Worm (Caenorhabditis elegans) whole organism, late embryonic: ENCODE data around the gene stdh-3.

Experiments used
- C38D4.7 ChIP-seq: fragments of 200-800 bp; sonication (Bioruptor generic); optimal IDR thresholded peaks from 2 replicates; lab custom pipeline; 2018; ENCODE audit warnings: mild to moderate bottlenecking, missing genetic modification characterization, moderate library complexity, missing compliant biosample characterization
- F13H6.1 ChIP-seq: sonication (generic microtip); optimal IDR thresholded peaks from 2 replicates; lab custom pipeline; 2016; ENCODE audit warnings: missing genetic modification characterization, missing compliant biosample characterization
- T23F11.4 ChIP-seq: fragments of 200-800 bp; sonication (Bioruptor generic); optimal IDR thresholded peaks from 2 replicates; lab custom pipeline; 2018; ENCODE audit warnings: mild to moderate bottlenecking, missing genetic modification characterization, missing compliant biosample characterization
- Y22D7AL.16 ChIP-seq: sonication (generic microtip); optimal IDR thresholded peaks from 2 replicates; lab custom pipeline; 2016; ENCODE audit warnings: missing genetic modification characterization, missing compliant biosample characterization
- ahr-1 ChIP-seq: sonication (generic microtip); optimal IDR thresholded peaks from 2 replicates; lab custom pipeline; 2016; ENCODE audit warnings: missing genetic modification characterization, missing compliant biosample characterization
- ceh-18 ChIP-seq: sonication (generic microtip); optimal IDR thresholded peaks from 2 replicates; lab custom pipeline; 2016; ENCODE audit warnings: missing genetic modification characterization, missing compliant biosample characterization
- ceh-2 ChIP-seq: sonication (generic microtip); optimal IDR thresholded peaks from 2 replicates; lab custom pipeline; 2016; ENCODE audit warnings: missing genotype, missing genetic modification characterization, missing compliant biosample characterization
- ceh-24 ChIP-seq: sonication (generic microtip); optimal IDR thresholded peaks from 2 replicates; lab custom pipeline; 2016; ENCODE audit warnings: mild to moderate bottlenecking, missing genetic modification characterization, missing compliant biosample characterization
- ceh-31 ChIP-seq: sonication (generic microtip); optimal IDR thresholded peaks from 2 replicates; lab custom pipeline; 2016; ENCODE audit warnings: missing genetic modification characterization, missing compliant biosample characterization
- ceh-45 ChIP-seq: fragments of 200-800 bp; sonication (Bioruptor generic); IDR thresholded peaks from 2 replicates; pipeline ENCODE4 v1.3.6; 2022; ENCODE audit warnings: missing genetic modification reagents, missing genetic modification characterization, missing compliant biosample characterization
- ceh-48 ChIP-seq: sonication (generic microtip); optimal IDR thresholded peaks from 2 replicates; lab custom pipeline; 2016; ENCODE audit warnings: missing genetic modification characterization, inconsistent platforms, missing compliant biosample characterization
- ceh-9 ChIP-seq: sonication (generic microtip); optimal IDR thresholded peaks from 2 replicates; lab custom pipeline; 2016; ENCODE audit warnings: mild to moderate bottlenecking, missing genetic modification characterization, inconsistent platforms, missing compliant biosample characterization
- ets-4 ChIP-seq: sonication (generic microtip); optimal IDR thresholded peaks from 2 replicates; lab custom pipeline; 2016; ENCODE audit warnings: missing genetic modification characterization, missing compliant biosample characterization
- eyg-1 ChIP-seq: sonication (generic microtip); optimal IDR thresholded peaks from 2 replicates; lab custom pipeline; 2016; ENCODE audit warnings: missing genotype, missing genetic modification characterization, missing compliant biosample characterization
- fkh-10 ChIP-seq: fragments of 150-350 bp; optimal IDR thresholded peaks from 2 replicates; lab custom pipeline; 2014; ENCODE audit warnings: missing biosample characterization, missing genetic modification reagents, missing genetic modification characterization
- fkh-6 ChIP-seq: sonication (generic microtip); optimal IDR thresholded peaks from 2 replicates; lab custom pipeline; 2016; ENCODE audit warnings: missing genetic modification characterization, missing compliant biosample characterization
- hlh-13 ChIP-seq: fragments of 200-800 bp; sonication (Bioruptor generic); optimal IDR thresholded peaks from 2 replicates; lab custom pipeline; 2018; ENCODE audit warnings: mild to moderate bottlenecking, missing genetic modification characterization, missing compliant biosample characterization
- hlh-15 ChIP-seq: sonication (generic microtip); optimal IDR thresholded peaks from 2 replicates; lab custom pipeline; 2016; ENCODE audit warnings: missing genetic modification characterization, missing compliant biosample characterization
- hlh-30 ChIP-seq: sonication (generic microtip); optimal IDR thresholded peaks from 2 replicates; lab custom pipeline; 2017; ENCODE audit warnings: antibody characterized with exemption, missing genetic modification characterization, missing compliant biosample characterization; ENCODE audit not compliant: insufficient read depth
- hlh-6 ChIP-seq: sonication (generic microtip); optimal IDR thresholded peaks from 2 replicates; lab custom pipeline; 2016; ENCODE audit warnings: missing genotype, missing genetic modification characterization, missing compliant biosample characterization
- hlh-8 ChIP-seq: sonication (generic microtip); optimal IDR thresholded peaks from 2 replicates; lab custom pipeline; 2016; ENCODE audit warnings: missing genotype, missing genetic modification characterization, missing compliant biosample characterization
- lin-11 ChIP-seq: fragments of 200-800 bp; sonication (Bioruptor generic); optimal IDR thresholded peaks from 2 replicates; lab custom pipeline; 2018; ENCODE audit warnings: mild to moderate bottlenecking, missing genetic modification characterization, missing compliant biosample characterization
- mec-3 ChIP-seq: sonication (generic microtip); optimal IDR thresholded peaks from 2 replicates; lab custom pipeline; 2016; ENCODE audit warnings: borderline replicate concordance, missing genetic modification characterization, missing compliant biosample characterization
- nhr-11 ChIP-seq: fragments of 150-350 bp; optimal IDR thresholded peaks from 2 replicates; lab custom pipeline; 2014; ENCODE audit warnings: missing biosample characterization, missing genetic modification characterization
- nhr-232 ChIP-seq: sonication (generic microtip); optimal IDR thresholded peaks from 2 replicates; lab custom pipeline; 2016; ENCODE audit warnings: missing genetic modification characterization, missing compliant biosample characterization
- pag-3 ChIP-seq: sonication (generic microtip); optimal IDR thresholded peaks from 2 replicates; lab custom pipeline; 2016; ENCODE audit warnings: missing compliant biosample characterization, missing genetic modification characterization, borderline replicate concordance
- pat-9 ChIP-seq: fragments of 200-800 bp; sonication (Bioruptor generic); optimal IDR thresholded peaks from 2 replicates; lab custom pipeline; 2018; ENCODE audit warnings: mild to moderate bottlenecking, missing genetic modification characterization, moderate library complexity, missing compliant biosample characterization
- pqm-1 ChIP-seq: sonication (generic microtip); optimal IDR thresholded peaks from 2 replicates; lab custom pipeline; 2016; ENCODE audit warnings: missing genetic modification characterization, missing compliant biosample characterization
- sdc-2 ChIP-seq: sonication (generic microtip); optimal IDR thresholded peaks from 2 replicates; lab custom pipeline; 2016; ENCODE audit warnings: missing genotype, missing genetic modification characterization, missing compliant biosample characterization
- sox-2 ChIP-seq: fragments of 200-800 bp; sonication (Bioruptor generic); IDR thresholded peaks from 2 replicates; pipeline ENCODE4 v1.3.6; 2022; ENCODE audit warnings: missing genetic modification reagents, missing genetic modification characterization, missing compliant biosample characterization
- sox-4 ChIP-seq: sonication (generic microtip); optimal IDR thresholded peaks from 2 replicates; lab custom pipeline; 2017; ENCODE audit warnings: mild to moderate bottlenecking, missing genetic modification characterization, inconsistent platforms, missing compliant biosample characterization
- syd-9 ChIP-seq: sonication (generic microtip); optimal IDR thresholded peaks from 2 replicates; lab custom pipeline; 2016; ENCODE audit warnings: mild to moderate bottlenecking, missing genetic modification characterization, moderate library complexity, missing compliant biosample characterization
- tbx-2 ChIP-seq: sonication (generic microtip); optimal IDR thresholded peaks from 2 replicates; lab custom pipeline; 2016; ENCODE audit warnings: missing genetic modification characterization, missing compliant biosample characterization
- unc-3 ChIP-seq, 2 experiments: fragments of 200-800 bp in 1 of 2; sonication (Bioruptor generic) in 1 of 2; sonication (generic microtip) in 1 of 2; conservative IDR thresholded peaks in 1 of 2; optimal IDR thresholded peaks in 1 of 2; 2 replicates each; pipeline versions ENCODE4 v1.3.6 to Lab custom; 2016 to 2022; ENCODE audit warnings: missing compliant biosample characterization in 2 of 2, missing genetic modification characterization in 2 of 2, missing genetic modification reagents in 1 of 2
- unc-42 ChIP-seq: sonication (generic microtip); optimal IDR thresholded peaks from 2 replicates; lab custom pipeline; 2016; ENCODE audit warnings: missing genotype, missing genetic modification characterization, missing compliant biosample characterization
- ztf-16 ChIP-seq: sonication (generic microtip); optimal IDR thresholded peaks from 2 replicates; lab custom pipeline; 2017; ENCODE audit warnings: missing genetic modification characterization, missing compliant biosample characterization

stdh-3 gene

ce11 chrV:13878226-13878625 lies 26.2 kb upstream of the stdh-3 start:
- TF ChIP-seq ets-4 (tag; lab: Kevin White, UChicago) (no peak), C38D4.7 (no peak), pqm-1 (tag; lab: Kevin White, UChicago) (no peak), hlh-8 (tag; lab: Kevin White, UChicago) (no peak), lin-11 (no peak), ceh-2 (tag; lab: Kevin White, UChicago) (no peak), hlh-13 (GFP tag; lab: Kevin White, UChicago) (no peak), ceh-48 (tag; lab: Kevin White, UChicago) (no peak), mec-3 (no peak), sdc-2 (tag; lab: Kevin White, UChicago) (no peak), unc-3 (GFP tag; conservative IDR thresholded peaks at IDR 0.05; lab: Robert Waterston, UW) (no peak), unc-3 (tag; optimal IDR thresholded peaks at IDR 0.05; lab: Kevin White, UChicago) (no peak), Y22D7AL.16 (tag; lab: Kevin White, UChicago) (no peak), ceh-18 (tag; lab: Kevin White, UChicago) (no peak), nhr-11 (tag; lab: Kevin White, UChicago) (no peak)
- TF ChIP-seq, all 69 proteins: peak for 0

ce11 chrV:13879241-13879640 lies 25.2 kb upstream of the stdh-3 start, which contains the start of gene lbp-7:
Gene lbp-7, plus strand, starts transcription at chrV:13879552.
- TF ChIP-seq ahr-1 (tag; lab: Kevin White, UChicago) = no peak
- no peak for TF ChIP-seq ceh-31
- no peak for TF ChIP-seq mec-3
- TF ChIP-seq hlh-6 (tag; lab: Kevin White, UChicago) = no peak
- TF ChIP-seq ets-4 (tag; lab: Kevin White, UChicago) = no peak
- no peak for TF ChIP-seq pag-3 (tag; lab: Kevin White, UChicago)
- no peak for TF ChIP-seq ceh-24
- TF ChIP-seq hlh-13 (GFP tag; lab: Kevin White, UChicago) = no peak
- no peak for TF ChIP-seq sox-4
- TF ChIP-seq tbx-2 = no peak
- no peak for TF ChIP-seq syd-9 (tag; lab: Kevin White, UChicago)
- no peak for TF ChIP-seq unc-42 (tag; lab: Kevin White, UChicago)
- no peak for TF ChIP-seq nhr-11 (tag; lab: Kevin White, UChicago)
- no peak for TF ChIP-seq nhr-232
- no peak for TF ChIP-seq ceh-9 (tag; lab: Kevin White, UChicago)
- no peak for TF ChIP-seq ceh-45 (GFP tag; lab: Robert Waterston, UW)

ce11 chrV:13880163-13880562 lies 24.2 kb upstream of the stdh-3 start:
- TF ChIP-seq unc-42 (tag; lab: Kevin White, UChicago) = peak; percentile 18
- no peak for TF ChIP-seq pqm-1 (tag; lab: Kevin White, UChicago)

- TF ChIP-seq T23F11.4 (GFP tag; lab: Kevin White, UChicago) (no peak), eyg-1 (tag; lab: Kevin White, UChicago) (no peak), sox-4 (no peak), sox-2 (GFP tag; lab: Robert Waterston, UW) (no peak), hlh-13 (GFP tag; lab: Kevin White, UChicago) (no peak), hlh-30 (no peak), fkh-10 (GFP tag; lab: Kevin White, UChicago) (no peak), ceh-45 (GFP tag; lab: Robert Waterston, UW) (no peak), fkh-6 (no peak), pat-9 (no peak), pqm-1 (tag; lab: Kevin White, UChicago) (no peak), F13H6.1 (no peak), ceh-24 (no peak), hlh-15 (tag; lab: Kevin White, UChicago) (no peak), sdc-2 (tag; lab: Kevin White, UChicago) (no peak), ahr-1 (tag; lab: Kevin White, UChicago) (no peak), ztf-16 (tag; lab: Kevin White, UChicago) (no peak)
Observed at ce11 chrV:13880607-13881006, 23.8 kb upstream of the stdh-3 start, which contains the start of gene T22G5.3. Gene T22G5.3, plus strand, starts transcription at chrV:13880907.
